Fruit fly (Drosophila melanogaster) whole organism, embryonic: ENCODE measurements around the gene Cka.

Experiments used
- Bdp1 ChIP-seq: fragments of 200-800 bp; sonication (Bioruptor generic); optimal IDR thresholded peaks from 3 replicates; lab custom pipeline; 2016; ENCODE audit warnings: missing biosample characterization, missing genetic modification characterization
- Bteb2 ChIP-seq: fragments of 200-800 bp; sonication (Bioruptor generic); optimal IDR thresholded peaks from 2 replicates; lab custom pipeline; 2016; ENCODE audit warnings: missing biosample characterization, missing genetic modification characterization
- CG10147 ChIP-seq: fragments of 200-800 bp; sonication (Bioruptor generic); optimal IDR thresholded peaks from 2 replicates; lab custom pipeline; 2019; ENCODE audit warnings: missing biosample characterization, mild to moderate bottlenecking, missing genetic modification characterization, moderate library complexity
- CG10274 ChIP-seq: fragments of 200-800 bp; sonication (Bioruptor generic); optimal IDR thresholded peaks from 3 replicates; lab custom pipeline; 2017; ENCODE audit warnings: missing biosample characterization, mild to moderate bottlenecking, missing genetic modification characterization
- CG11398 ChIP-seq: fragments of 200-800 bp; sonication (Bioruptor generic); optimal IDR thresholded peaks from 2 replicates; lab custom pipeline; 2016; ENCODE audit warnings: missing biosample characterization, missing genetic modification characterization
- CG12155 ChIP-seq: fragments of 200-800 bp; sonication (Bioruptor generic); optimal IDR thresholded peaks from 3 replicates; lab custom pipeline; 2016; ENCODE audit warnings: missing biosample characterization, missing genetic modification characterization
- CG12219 ChIP-seq: fragments of 200-800 bp; sonication (Bioruptor generic); optimal IDR thresholded peaks from 3 replicates; lab custom pipeline; 2018; ENCODE audit warnings: missing biosample characterization, mild to moderate bottlenecking, missing genetic modification characterization
- CG1233 ChIP-seq: fragments of 200-800 bp; sonication (Bioruptor generic); optimal IDR thresholded peaks from 4 replicates; lab custom pipeline; 2018; ENCODE audit warnings: missing biosample characterization, mild to moderate bottlenecking, missing genetic modification characterization
- CG12391 ChIP-seq: fragments of 200-800 bp; sonication (Bioruptor generic); optimal IDR thresholded peaks from 3 replicates; lab custom pipeline; 2018; ENCODE audit warnings: missing biosample characterization, mild to moderate bottlenecking, missing genetic modification characterization, moderate library complexity
- CG13624 ChIP-seq: fragments of 200-800 bp; sonication (Bioruptor generic); optimal IDR thresholded peaks from 2 replicates; lab custom pipeline; 2016; ENCODE audit warnings: missing biosample characterization, missing genetic modification characterization
- CG14667 ChIP-seq: fragments of 200-800 bp; sonication (Bioruptor generic); IDR thresholded peaks from 2 replicates; pipeline ENCODE4 v1.3.6; 2022; ENCODE audit warnings: missing biosample characterization, missing genetic modification characterization
- CG15696 ChIP-seq: fragments of 200-800 bp; sonication (Bioruptor generic); optimal IDR thresholded peaks from 2 replicates; lab custom pipeline; 2019; ENCODE audit warnings: missing biosample characterization, mild to moderate bottlenecking, missing genetic modification characterization, moderate library complexity
- CG16863 ChIP-seq: fragments of 200-800 bp; sonication (Bioruptor generic); optimal IDR thresholded peaks from 3 replicates; lab custom pipeline; 2016; ENCODE audit warnings: missing biosample characterization, missing genetic modification characterization
- CG17359 ChIP-seq: fragments of 200-800 bp; sonication (Bioruptor generic); optimal IDR thresholded peaks from 3 replicates; lab custom pipeline; 2018; ENCODE audit warnings: missing biosample characterization, mild to moderate bottlenecking, missing genetic modification characterization, moderate library complexity
- CG18262 ChIP-seq: fragments of 200-800 bp; optimal IDR thresholded peaks from 3 replicates; lab custom pipeline; 2019; ENCODE audit warnings: missing biosample characterization, mild to moderate bottlenecking, missing genetic modification characterization, moderate library complexity
- CG2678 ChIP-seq: fragments of 200-800 bp; sonication (Bioruptor generic); optimal IDR thresholded peaks from 3 replicates; lab custom pipeline; 2019; ENCODE audit warnings: missing biosample characterization, mild to moderate bottlenecking, missing genetic modification characterization, moderate library complexity
- CG31365 ChIP-seq: fragments of 200-800 bp; sonication (Bioruptor generic); optimal IDR thresholded peaks from 2 replicates; lab custom pipeline; 2018; ENCODE audit warnings: missing biosample characterization, mild to moderate bottlenecking, missing genetic modification characterization
- CG32772 ChIP-seq: fragments of 200-800 bp; sonication (Bioruptor generic); IDR thresholded peaks from 2 replicates; pipeline ENCODE4 v1.3.6; 2022; ENCODE audit warnings: missing biosample characterization, missing genetic modification characterization
- CG3407 ChIP-seq: fragments of 200-800 bp; sonication (Bioruptor generic); optimal IDR thresholded peaks from 2 replicates; lab custom pipeline; 2018; ENCODE audit warnings: missing biosample characterization, mild to moderate bottlenecking, missing genetic modification characterization
- CG4360 ChIP-seq: fragments of 200-800 bp; sonication (Bioruptor generic); IDR thresholded peaks from 2 replicates; pipeline ENCODE4 v1.3.6; 2022; ENCODE audit warnings: missing biosample characterization, missing genetic modification characterization
- CG4730 ChIP-seq: fragments of 200-800 bp; sonication (Bioruptor generic); IDR thresholded peaks from 2 replicates; pipeline ENCODE4 v1.3.6; 2022; ENCODE audit warnings: missing biosample characterization, missing genetic modification characterization
- CG6254 ChIP-seq: fragments of 200-800 bp; sonication (Bioruptor generic); optimal IDR thresholded peaks from 3 replicates; lab custom pipeline; 2017; ENCODE audit warnings: mild to moderate bottlenecking, missing biosample characterization, missing genetic modification reagents, missing genetic modification characterization
- CG7987 ChIP-seq: fragments of 200-800 bp; sonication (Bioruptor generic); optimal IDR thresholded peaks from 2 replicates; lab custom pipeline; 2018; ENCODE audit warnings: missing biosample characterization, mild to moderate bottlenecking, missing genetic modification characterization, moderate library complexity
- CG9437 ChIP-seq: fragments of 200-800 bp; sonication (Bioruptor generic); optimal IDR thresholded peaks from 2 replicates; lab custom pipeline; 2018; ENCODE audit warnings: missing biosample characterization, mild to moderate bottlenecking, missing genetic modification characterization
- CG9609 ChIP-seq: fragments of 200-800 bp; sonication (Bioruptor generic); optimal IDR thresholded peaks from 3 replicates; lab custom pipeline; 2016; ENCODE audit warnings: missing biosample characterization, missing genetic modification characterization
- Drgx ChIP-seq: fragments of 200-800 bp; sonication (Bioruptor generic); IDR thresholded peaks from 2 replicates; pipeline ENCODE4 v1.3.6; 2022; ENCODE audit warnings: missing biosample characterization, missing genetic modification characterization
- Fer1 ChIP-seq: fragments of 200-800 bp; sonication (Bioruptor generic); optimal IDR thresholded peaks from 2 replicates; lab custom pipeline; 2017; ENCODE audit warnings: missing biosample characterization, mild to moderate bottlenecking, missing genetic modification characterization
- HLH3B ChIP-seq: fragments of 200-800 bp; sonication (Bioruptor generic); IDR thresholded peaks from 2 replicates; pipeline ENCODE4 v1.3.6; 2022; ENCODE audit warnings: missing biosample characterization, missing genetic modification characterization
- HLH54F ChIP-seq: fragments of 200-800 bp; sonication (Bioruptor generic); optimal IDR thresholded peaks from 3 replicates; lab custom pipeline; 2016; ENCODE audit warnings: missing biosample characterization, missing genetic modification characterization
- Hmr ChIP-seq: fragments of 200-800 bp; sonication (Bioruptor generic); optimal IDR thresholded peaks from 3 replicates; lab custom pipeline; 2017; ENCODE audit warnings: mild to moderate bottlenecking, missing biosample characterization, missing genetic modification reagents, missing genetic modification characterization
- Hsf ChIP-seq: fragments of 200-800 bp; sonication (Bioruptor generic); optimal IDR thresholded peaks from 3 replicates; lab custom pipeline; 2016; ENCODE audit warnings: missing biosample characterization, missing genetic modification characterization
- Nf-YC ChIP-seq: fragments of 200-800 bp; optimal IDR thresholded peaks from 3 replicates; lab custom pipeline; 2019; ENCODE audit warnings: missing biosample characterization, mild to moderate bottlenecking, missing genetic modification characterization, moderate library complexity
- Pdp1 ChIP-seq, 2 experiments: fragments of 200-800 bp; sonication (Bioruptor generic); optimal IDR thresholded peaks; 3 replicates each; lab custom pipeline; 2016; ENCODE audit warnings: missing biosample characterization in 2 of 2, missing genetic modification characterization in 2 of 2, mild to moderate bottlenecking in 1 of 2, moderate library complexity in 1 of 2
- Vsx1 ChIP-seq: fragments of 200-800 bp; sonication (Bioruptor generic); optimal IDR thresholded peaks from 2 replicates; lab custom pipeline; 2017; ENCODE audit warnings: missing biosample characterization, mild to moderate bottlenecking, missing genetic modification characterization, missing genetic modification reagents
- chif ChIP-seq, 2 experiments: fragments of 200-800 bp; sonication (Bioruptor generic); optimal IDR thresholded peaks; 3 replicates each; lab custom pipeline; 2016; ENCODE audit warnings: missing biosample characterization in 2 of 2, missing genetic modification characterization in 2 of 2
- chn ChIP-seq: fragments of 200-800 bp; sonication (Bioruptor generic); optimal IDR thresholded peaks from 2 replicates; lab custom pipeline; 2016; ENCODE audit warnings: missing biosample characterization, missing genetic modification characterization
- crc ChIP-seq: fragments of 200-800 bp; sonication (Bioruptor generic); optimal IDR thresholded peaks from 2 replicates; lab custom pipeline; 2016; ENCODE audit warnings: missing biosample characterization, missing genetic modification characterization
- danr ChIP-seq: fragments of 200-800 bp; sonication (Bioruptor generic); IDR thresholded peaks from 2 replicates; pipeline ENCODE4 v1.3.6; 2022; ENCODE audit warnings: missing biosample characterization, missing genetic modification characterization
- emc ChIP-seq: fragments of 200-800 bp; sonication (Bioruptor generic); optimal IDR thresholded peaks from 2 replicates; lab custom pipeline; 2016; ENCODE audit warnings: missing biosample characterization, missing genetic modification characterization
- eyg ChIP-seq: fragments of 200-800 bp; sonication (Bioruptor generic); optimal IDR thresholded peaks from 3 replicates; lab custom pipeline; 2016; ENCODE audit warnings: missing biosample characterization, missing genetic modification characterization
- onecut ChIP-seq: fragments of 200-800 bp; sonication (Bioruptor generic); IDR thresholded peaks from 2 replicates; pipeline ENCODE4 v1.3.6; 2022; ENCODE audit warnings: missing biosample characterization, missing genetic modification characterization
- phol ChIP-seq: fragments of 200-800 bp; sonication (Bioruptor generic); optimal IDR thresholded peaks from 3 replicates; lab custom pipeline; 2018; ENCODE audit warnings: missing biosample characterization, mild to moderate bottlenecking, missing genetic modification characterization, moderate library complexity
- ro ChIP-seq: fragments of 200-800 bp; sonication (Bioruptor generic); IDR thresholded peaks from 2 replicates; pipeline ENCODE4 v1.3.6; 2022; ENCODE audit warnings: missing biosample characterization, missing genetic modification characterization
- scrt ChIP-seq: fragments of 200-800 bp; sonication (Bioruptor generic); optimal IDR thresholded peaks from 2 replicates; lab custom pipeline; 2018; ENCODE audit warnings: missing biosample characterization, mild to moderate bottlenecking, missing genetic modification characterization, moderate library complexity
- so ChIP-seq: fragments of 200-800 bp; sonication (Bioruptor generic); IDR thresholded peaks from 3 replicates; pipeline ENCODE4 v1.3.6; 2022; ENCODE audit warnings: missing biosample characterization, missing genetic modification characterization
- sob ChIP-seq: fragments of 200-800 bp; sonication (Bioruptor generic); IDR thresholded peaks from 2 replicates; pipeline ENCODE4 v1.3.6; 2022; ENCODE audit warnings: missing biosample characterization, missing genetic modification characterization
- tin ChIP-seq: fragments of 200-800 bp; sonication (Bioruptor generic); optimal IDR thresholded peaks from 3 replicates; lab custom pipeline; 2016; ENCODE audit warnings: missing biosample characterization, missing genetic modification characterization
- tll ChIP-seq, 2 experiments: fragments of 200-800 bp in 1 of 2; fragments of >200 bp in 1 of 2; sonication (Bioruptor generic) in 1 of 2; optimal IDR thresholded peaks; 2 replicates each; lab custom pipeline; 2017 to 2019; ENCODE audit warnings: missing biosample characterization in 2 of 2, missing genetic modification characterization in 2 of 2, mild to moderate bottlenecking in 1 of 2, moderate library complexity in 1 of 2
- ttk ChIP-seq: fragments of 200-800 bp; sonication (Bioruptor generic); IDR thresholded peaks from 2 replicates; pipeline ENCODE4 v2.1.2; 2022; ENCODE audit warnings: missing biosample characterization, missing genetic modification characterization
- wor ChIP-seq: fragments of 200-800 bp; sonication (Bioruptor generic); IDR thresholded peaks from 2 replicates; pipeline ENCODE4 v1.3.6; 2022; ENCODE audit warnings: missing biosample characterization, missing genetic modification characterization

Cka gene

DNA sequence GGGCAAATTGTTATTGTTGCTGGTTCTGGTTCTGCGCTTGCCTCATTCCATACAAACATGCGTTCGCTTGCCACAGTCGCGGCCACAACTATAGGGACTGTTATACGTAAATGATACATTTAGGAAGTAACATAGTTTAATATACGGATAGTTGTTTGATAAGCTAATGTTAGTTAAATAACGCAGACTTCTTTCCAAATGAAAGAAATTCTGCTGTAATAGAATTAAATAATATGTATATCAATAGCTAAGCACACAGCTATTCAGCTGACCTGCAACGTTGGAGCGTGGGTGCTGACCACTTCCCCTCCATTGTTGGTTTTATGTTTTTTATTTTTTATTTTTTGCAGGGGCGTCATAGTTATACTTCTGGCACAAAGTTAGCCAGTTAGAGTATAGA is 4.2 kb downstream of the Cka start (continued):
- TF ChIP-seq CG10274 (GFP tag; lab: Kevin White, UChicago) (peak; percentile 10), CG14667 (GFP tag; lab: Robert Waterston, UW) (no peak), Fer1 (GFP tag; lab: Kevin White, UChicago) (peak; percentile 76), CG15696 (peak; percentile 36), CG12219 (GFP tag; lab: Kevin White, UChicago) (peak; percentile 72), CG9437 (GFP tag; lab: Kevin White, UChicago) (peak; percentile 30), tll (GFP tag; optimal IDR thresholded peaks at IDR 0.05; lab: Kevin White, UChicago) (no peak), scrt (GFP tag; lab: Kevin White, UChicago) (peak; percentile 38), sob (GFP tag; lab: Robert Waterston, UW) (peak; percentile 27; the same call in 1 of the 2 replicates), Pdp1 (GFP tag; optimal IDR thresholded peaks at IDR 0.05; lab: Kevin White, UChicago) (peak; percentile 36 to 39), CG1233 (GFP tag; lab: Kevin White, UChicago) (peak; percentile 50), CG13624 (peak; percentile 37), eyg (peak; percentile 20), ttk (GFP tag; lab: Robert Waterston, UW) (peak; percentile 45; the same call in 1 of the 2 replicates), CG10147 (peak; percentile 36), CG4360 (0 out of 2 replicates have a peak, but pooled peaks have one; percentile 12), Bdp1 (peak; percentile 6), so (GFP tag; lab: Robert Waterston, UW) (peak; percentile 82), ro (no peak), Drgx (GFP tag; lab: Robert Waterston, UW) (peak; percentile 71), Hmr (GFP tag; lab: Kevin White, UChicago) (peak; percentile 63), Nf-YC (tag; lab: Kevin White, UChicago) (peak; percentile 32), CG12155 (GFP tag; lab: Kevin White, UChicago) (peak; percentile 21), CG17359 (tag; lab: Kevin White, UChicago) (peak; percentile 51), CG6254 (GFP tag; lab: Kevin White, UChicago) (peak; percentile 45), HLH54F (peak; percentile 20), CG11398 (no peak), emc (GFP tag; lab: Kevin White, UChicago) (no peak), CG31365 (no peak), HLH3B (GFP tag; lab: Robert Waterston, UW) (peak; percentile 73), chif (GFP tag; optimal IDR thresholded peaks at IDR 0.05; lab: Kevin White, UChicago) (peak; percentile 22 to 24), CG32772 (GFP tag; lab: Robert Waterston, UW) (peak; percentile 52; the same call in 1 of the 2 replicates), CG3407 (peak; percentile 30), CG4730 (GFP tag; lab: Robert Waterston, UW) (0 out of 2 replicates have a peak, but pooled peaks have one; percentile 7), CG2678 (peak; percentile 72), Bteb2 (GFP tag; lab: Kevin White, UChicago) (peak; percentile 48), wor (no peak; the same call in 1 of the 2 replicates), Vsx1 (GFP tag; lab: Kevin White, UChicago) (peak; percentile 1), tin (GFP tag; lab: Kevin White, UChicago) (peak; percentile 37), CG9609 (peak; percentile 31), CG18262 (tag; lab: Kevin White, UChicago) (peak; percentile 64), Hsf (GFP tag; lab: Kevin White, UChicago) (peak; percentile 52), CG12391 (tag; lab: Kevin White, UChicago) (peak; percentile 66), chn (peak; percentile 37), phol (tag; lab: Kevin White, UChicago) (peak; percentile 53), onecut (GFP tag; lab: Robert Waterston, UW) (0 out of 2 replicates have a peak, but pooled peaks have one; percentile 38), CG16863 (GFP tag; lab: Kevin White, UChicago) (peak; percentile 41), CG7987 (GFP tag; lab: Kevin White, UChicago) (peak; percentile 6), danr (GFP tag; lab: Robert Waterston, UW) (peak; percentile 67), crc (GFP tag; lab: Kevin White, UChicago) (no peak)
